Worm (Caenorhabditis elegans) whole organism, early embryonic: ENCODE data around the gene mtp-18.

Source experiments
- aly-1 ChIP-seq: sonication (generic microtip); optimal IDR thresholded peaks from 2 replicates; lab custom pipeline; 2016; ENCODE audit warnings: missing genetic modification characterization, missing compliant biosample characterization
- hmg-4 ChIP-seq: fragments of 200-800 bp; sonication (Bioruptor generic); optimal IDR thresholded peaks from 2 replicates; lab custom pipeline; 2018; ENCODE audit warnings: mild to moderate bottlenecking, missing genetic modification characterization, missing compliant biosample characterization
- tra-4 ChIP-seq: sonication (generic microtip); optimal IDR thresholded peaks from 2 replicates; lab custom pipeline; 2017; ENCODE audit warnings: missing genetic modification characterization, missing compliant biosample characterization

DNA sequence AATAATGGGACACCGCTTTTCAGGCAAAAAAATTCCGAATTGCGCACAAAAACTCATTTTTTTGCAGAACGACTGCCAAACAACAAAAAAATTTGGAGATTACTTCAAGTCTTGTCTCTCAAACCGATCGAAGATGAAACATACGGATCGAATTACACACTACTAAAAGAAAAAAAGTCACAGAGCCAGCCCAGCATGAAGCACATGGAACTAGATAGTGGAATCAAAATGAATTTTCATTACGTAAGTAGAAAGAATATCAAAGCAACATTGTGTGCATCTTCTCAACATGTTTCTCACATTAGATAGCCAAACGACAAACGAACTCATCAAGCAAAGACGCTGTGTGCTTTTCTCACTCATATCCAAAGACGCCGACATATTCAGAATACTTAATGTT lies 14.9 kb upstream of the mtp-18 start:
- TF ChIP-seq tra-4 (tag; lab: Kevin White, UChicago) (no peak), aly-1 (no peak), hmg-4 (GFP tag; lab: Kevin White, UChicago) (no peak)
